Worm (Caenorhabditis elegans): ENCODE measurements around the gene pfd-1.

Gene pfd-1

DNA sequence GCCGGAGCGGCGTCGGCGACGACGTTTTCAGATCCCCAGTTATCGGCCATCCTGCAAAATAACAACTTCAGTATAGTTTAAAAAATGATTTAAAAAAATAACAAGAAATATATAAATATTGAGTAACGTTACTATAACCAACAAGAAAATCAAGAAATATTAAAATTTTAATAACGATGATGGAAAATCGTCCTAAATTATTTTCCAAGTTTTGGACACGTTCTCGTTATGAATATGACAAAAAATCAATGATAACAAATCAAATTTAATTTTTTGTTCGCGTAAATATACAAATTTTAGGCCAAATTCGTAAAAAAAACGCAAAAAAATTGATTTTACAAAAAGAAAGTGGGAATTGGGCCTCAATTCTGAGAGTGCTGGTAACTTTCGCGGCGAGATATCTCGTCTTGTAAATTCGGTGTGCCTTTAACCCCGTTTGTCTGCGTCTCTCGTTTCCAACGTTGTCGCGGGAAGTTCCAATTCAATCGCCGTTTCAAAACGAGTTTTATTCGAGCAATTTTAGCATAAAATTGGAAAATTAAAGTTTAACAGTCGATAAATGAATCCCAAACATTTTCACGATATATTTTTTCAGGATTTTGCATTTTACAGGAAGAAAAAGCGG lies 38.8 kb upstream of the pfd-1 start, which contains the start of gene rps-5 (continued):
- no peak for TF ChIP-seq aha-1 (tag)
- TF ChIP-seq ceh-44 (GFP tag; IDR thresholded peaks at IDR 0.05) = no peak
- TF ChIP-seq ztf-11 (tag; optimal IDR thresholded peaks at IDR 0.05) = no peak
- TF ChIP-seq lsy-2 (tag; optimal IDR thresholded peaks at IDR 0.05) = peak in 1 of 2 experiments; percentile 85
- TF ChIP-seq tra-1 (GFP tag; IDR thresholded peaks at IDR 0.05) = no peak
- TF ChIP-seq D1046.2 (GFP tag; IDR thresholded peaks at IDR 0.05) = no peak
- TF ChIP-seq F26F4.8 (GFP tag; conservative IDR thresholded peaks at IDR 0.05) = no peak
- peak in 1 of 2 experiments; percentile 87 for TF ChIP-seq unc-62 (GFP tag; optimal IDR thresholded peaks at IDR 0.05 in 1 of 2)
- no peak for TF ChIP-seq unc-62 (tag; optimal IDR thresholded peaks at IDR 0.05)
- no peak for TF ChIP-seq tag-97 (GFP tag; IDR thresholded peaks at IDR 0.05)
- TF ChIP-seq mxl-2 (GFP tag; conservative IDR thresholded peaks at IDR 0.05) = no peak
- TF ChIP-seq nhr-111 (GFP tag; optimal IDR thresholded peaks at IDR 0.05) = no peak
- TF ChIP-seq spr-3 (GFP tag; optimal IDR thresholded peaks at IDR 0.05) = no peak
- TF ChIP-seq skn-1 (tag; optimal IDR thresholded peaks at IDR 0.05) = no peak
- no peak for TF ChIP-seq ceh-20 (GFP tag; IDR thresholded peaks at IDR 0.05)
- peak; percentile 47 for TF ChIP-seq mep-1 (tag; optimal IDR thresholded peaks at IDR 0.05)
- TF ChIP-seq zip-2 (tag; optimal IDR thresholded peaks at IDR 0.05) = no peak
- TF ChIP-seq cey-2 (tag; optimal IDR thresholded peaks at IDR 0.05; ENCODE audit: borderline replicate concordance, insufficient read depth) = no peak
- no peak for TF ChIP-seq F49E8.2 (tag; optimal IDR thresholded peaks at IDR 0.05; ENCODE audit: borderline replicate concordance)
- TF ChIP-seq sdz-12 (GFP tag; optimal IDR thresholded peaks at IDR 0.05) = no peak
- no peak for TF ChIP-seq nhr-41 (GFP tag; IDR thresholded peaks at IDR 0.05)
- no peak for TF ChIP-seq F44E2.7 (GFP tag; IDR thresholded peaks at IDR 0.05)
- TF ChIP-seq nhr-11 (tag; optimal IDR thresholded peaks at IDR 0.05) = peak; percentile 22
- TF ChIP-seq nhr-6 (tag; optimal IDR thresholded peaks at IDR 0.05) = peak; percentile 58
- TF ChIP-seq nhr-76 (tag; optimal IDR thresholded peaks at IDR 0.05) = no peak
- no peak for TF ChIP-seq pqm-1 (tag; optimal IDR thresholded peaks at IDR 0.05)
- no peak for TF ChIP-seq zip-11 (GFP tag; IDR thresholded peaks at IDR 0.05)
- TF ChIP-seq Y75B8A.6 (GFP tag; IDR thresholded peaks at IDR 0.05) = no peak
- TF ChIP-seq lin-29 (GFP tag; IDR thresholded peaks at IDR 0.05) = no peak
- TF ChIP-seq daf-19 (GFP tag; conservative IDR thresholded peaks at IDR 0.05) = no peak
- TF ChIP-seq nhr-10 (tag; optimal IDR thresholded peaks at IDR 0.05) = no peak
- peak; percentile 32 for TF ChIP-seq hlh-11 (tag; optimal IDR thresholded peaks at IDR 0.05)
- no peak for TF ChIP-seq ceh-82 (tag; optimal IDR thresholded peaks at IDR 0.05)
- TF ChIP-seq mdt-29 (GFP tag; IDR thresholded peaks at IDR 0.05) = no peak
- no peak for TF ChIP-seq fos-1 (tag; optimal IDR thresholded peaks at IDR 0.05)
- no peak for TF ChIP-seq lin-15B (tag; optimal IDR thresholded peaks at IDR 0.05)
- TF ChIP-seq lin-38 (GFP tag; IDR thresholded peaks at IDR 0.05) = peak; percentile 51
- TF ChIP-seq hmg-1.1 (GFP tag; IDR thresholded peaks at IDR 0.05) = 0 out of 2 replicates have a peak, but pooled peaks have one; percentile 55
- TF ChIP-seq mes-2 (tag; optimal IDR thresholded peaks at IDR 0.05; ENCODE audit: poor library complexity, severe bottlenecking) = peak; percentile 63
- no peak for TF ChIP-seq spr-1 (tag; optimal IDR thresholded peaks at IDR 0.05)
- no peak for TF ChIP-seq nhr-102 (tag; optimal IDR thresholded peaks at IDR 0.05)
- TF ChIP-seq nhr-28 (tag; optimal IDR thresholded peaks at IDR 0.05) = peak; percentile 17
- TF ChIP-seq lin-1 (GFP tag; IDR thresholded peaks at IDR 0.05) = no peak
- TF ChIP-seq T26A8.4 (GFP tag; IDR thresholded peaks at IDR 0.05) = no peak
- TF ChIP-seq snpc-1.2 (GFP tag; IDR thresholded peaks at IDR 0.05) = peak; percentile 50; the same call in 1 of the 2 replicates
- TF ChIP-seq daf-16 (GFP tag; optimal IDR thresholded peaks at IDR 0.05) = no peak
- TF ChIP-seq daf-16 (tag; optimal IDR thresholded peaks at IDR 0.05) = no peak
- no peak for TF ChIP-seq madf-5 (GFP tag; IDR thresholded peaks at IDR 0.05)
- TF ChIP-seq saeg-2 (GFP tag; IDR thresholded peaks at IDR 0.05) = no peak
- TF ChIP-seq dve-1 (tag; optimal IDR thresholded peaks at IDR 0.05; ENCODE audit: insufficient read depth) = peak; percentile 46
- no peak for TF ChIP-seq php-3 (GFP tag; IDR thresholded peaks at IDR 0.05)
- TF ChIP-seq attf-4 (tag; optimal IDR thresholded peaks at IDR 0.05) = no peak

All from whole organism, L4 larva.